Fruit fly (Drosophila melanogaster) whole organism, prepupa: ENCODE results near the gene Es2.

Experiments
- CG10631 ChIP-seq: fragments of 200-800 bp; sonication (Bioruptor generic); optimal IDR thresholded peaks from 2 replicates; lab custom pipeline; 2016; ENCODE audit warnings: missing biosample characterization, missing genetic modification characterization
- CG10669 ChIP-seq: fragments of 200-800 bp; sonication (Bioruptor generic); optimal IDR thresholded peaks from 3 replicates; lab custom pipeline; 2018; ENCODE audit warnings: missing biosample characterization, mild to moderate bottlenecking, missing genetic modification characterization, moderate library complexity
- CG11294 ChIP-seq: fragments of 200-800 bp; sonication (Bioruptor generic); IDR thresholded peaks from 2 replicates; pipeline ENCODE4 v1.3.6; 2022; ENCODE audit warnings: missing biosample characterization, missing genetic modification characterization
- CG11762 ChIP-seq: fragments of 200-800 bp; sonication (Bioruptor generic); optimal IDR thresholded peaks from 3 replicates; lab custom pipeline; 2016; ENCODE audit warnings: missing biosample characterization, missing genetic modification characterization; ENCODE audit not compliant: insufficient read depth
- CG11902 ChIP-seq: fragments of 200-800 bp; sonication (Bioruptor generic); optimal IDR thresholded peaks from 3 replicates; lab custom pipeline; 2016; ENCODE audit warnings: missing biosample characterization, missing genetic modification characterization
- CG15336 ChIP-seq: fragments of 200-800 bp; sonication (Bioruptor generic); IDR thresholded peaks from 2 replicates; pipeline ENCODE4 v1.3.6; 2022; ENCODE audit warnings: missing biosample characterization, missing genetic modification characterization
- CG1621 ChIP-seq: fragments of 200-800 bp; sonication (Bioruptor generic); optimal IDR thresholded peaks from 3 replicates; lab custom pipeline; 2018; ENCODE audit warnings: missing biosample characterization, mild to moderate bottlenecking, missing genetic modification characterization
- CG3032 ChIP-seq: fragments of 200-800 bp; optimal IDR thresholded peaks from 2 replicates; lab custom pipeline; 2019; ENCODE audit warnings: missing biosample characterization, mild to moderate bottlenecking, missing genetic modification characterization, moderate library complexity
- CG31627 ChIP-seq: fragments of 200-800 bp; sonication (Bioruptor generic); optimal IDR thresholded peaks from 3 replicates; lab custom pipeline; 2016; ENCODE audit warnings: missing biosample characterization, missing genetic modification characterization
- CG32006 ChIP-seq: fragments of 200-800 bp; sonication (Bioruptor generic); optimal IDR thresholded peaks from 3 replicates; lab custom pipeline; 2017; ENCODE audit warnings: missing biosample characterization, mild to moderate bottlenecking, missing genetic modification characterization
- CG34406 ChIP-seq: fragments of 200-800 bp; sonication (Bioruptor generic); optimal IDR thresholded peaks from 3 replicates; lab custom pipeline; 2016; ENCODE audit warnings: missing biosample characterization, missing genetic modification characterization
- CG3919 ChIP-seq: fragments of 200-800 bp; sonication (Bioruptor generic); optimal IDR thresholded peaks from 3 replicates; lab custom pipeline; 2016; ENCODE audit warnings: missing biosample characterization, missing genetic modification characterization
- CG6163 ChIP-seq: fragments of 200-800 bp; sonication (Bioruptor generic); IDR thresholded peaks from 3 replicates; pipeline ENCODE4 v1.3.6; 2022; ENCODE audit warnings: missing biosample characterization, missing genetic modification characterization
- CG6276 ChIP-seq: fragments of 200-800 bp; sonication (Bioruptor generic); optimal IDR thresholded peaks from 2 replicates; lab custom pipeline; 2017; ENCODE audit warnings: missing biosample characterization, mild to moderate bottlenecking, missing genetic modification characterization
- CG6792 ChIP-seq: fragments of 200-800 bp; sonication (Bioruptor generic); optimal IDR thresholded peaks from 3 replicates; lab custom pipeline; 2016; ENCODE audit warnings: missing biosample characterization, missing genetic modification characterization
- CG6808 ChIP-seq: fragments of 200-800 bp; sonication (Bioruptor generic); optimal IDR thresholded peaks from 3 replicates; lab custom pipeline; 2017; ENCODE audit warnings: missing biosample characterization, missing genetic modification characterization, mild to moderate bottlenecking, moderate library complexity, missing genetic modification reagents
- CG6854 ChIP-seq: fragments of 200-800 bp; sonication (Bioruptor generic); optimal IDR thresholded peaks from 2 replicates; lab custom pipeline; 2017; ENCODE audit warnings: missing biosample characterization, mild to moderate bottlenecking, missing genetic modification characterization
- CG7368 ChIP-seq: fragments of 200-800 bp; sonication (Bioruptor generic); optimal IDR thresholded peaks from 3 replicates; lab custom pipeline; 2016; ENCODE audit warnings: missing biosample characterization, missing genetic modification characterization
- CG8119 ChIP-seq: fragments of 200-800 bp; sonication (Bioruptor generic); IDR thresholded peaks from 3 replicates; pipeline ENCODE4 v1.3.6; 2022; ENCODE audit warnings: missing biosample characterization, missing genetic modification characterization
- CG8319 ChIP-seq: fragments of 200-800 bp; sonication (Bioruptor generic); optimal IDR thresholded peaks from 3 replicates; lab custom pipeline; 2016; ENCODE audit warnings: missing biosample characterization, missing genetic modification characterization
- CG8632 ChIP-seq: fragments of 200-800 bp; sonication (Bioruptor generic); optimal IDR thresholded peaks from 3 replicates; lab custom pipeline; 2016; ENCODE audit warnings: missing biosample characterization, missing genetic modification characterization
- CG9139 ChIP-seq: fragments of 200-800 bp; sonication (Bioruptor generic); optimal IDR thresholded peaks from 3 replicates; lab custom pipeline; 2017; ENCODE audit warnings: missing biosample characterization, mild to moderate bottlenecking, missing genetic modification characterization
- Eip75B ChIP-seq: fragments of 200-800 bp; sonication (Bioruptor generic); optimal IDR thresholded peaks from 3 replicates; lab custom pipeline; 2016; ENCODE audit warnings: missing biosample characterization, missing genetic modification characterization
- Eip93F ChIP-seq: fragments of 200-800 bp; sonication (Bioruptor generic); optimal IDR thresholded peaks from 2 replicates; lab custom pipeline; 2016; ENCODE audit warnings: missing biosample characterization, mild to moderate bottlenecking, missing genetic modification characterization
- Ets21C ChIP-seq: fragments of 200-800 bp; sonication (Bioruptor generic); optimal IDR thresholded peaks from 3 replicates; lab custom pipeline; 2016; ENCODE audit warnings: missing biosample characterization, missing genetic modification characterization
- Hr38 ChIP-seq: sonication (Bioruptor generic); optimal IDR thresholded peaks from 2 replicates; lab custom pipeline; 2016; ENCODE audit warnings: missing biosample characterization, missing genetic modification characterization
- Hr39 ChIP-seq: fragments of 200-800 bp; sonication (Bioruptor generic); optimal IDR thresholded peaks from 2 replicates; lab custom pipeline; 2016; ENCODE audit warnings: missing biosample characterization, missing genetic modification characterization
- Hr4 ChIP-seq: fragments of 200-800 bp; sonication (Bioruptor generic); optimal IDR thresholded peaks from 3 replicates; lab custom pipeline; 2016; ENCODE audit warnings: missing biosample characterization, missing genetic modification characterization
- Met ChIP-seq: fragments of 200-800 bp; sonication (Bioruptor generic); optimal IDR thresholded peaks from 3 replicates; lab custom pipeline; 2016; ENCODE audit warnings: missing biosample characterization, missing genetic modification characterization
- OdsH ChIP-seq: fragments of 200-800 bp; sonication (Bioruptor generic); optimal IDR thresholded peaks from 3 replicates; lab custom pipeline; 2016; ENCODE audit warnings: missing biosample characterization, missing genetic modification characterization
- Sox102F ChIP-seq: fragments of 200-800 bp; sonication (Bioruptor generic); optimal IDR thresholded peaks from 2 replicates; lab custom pipeline; 2016; ENCODE audit warnings: missing biosample characterization, mild to moderate bottlenecking, missing genetic modification characterization
- Sox14 ChIP-seq: fragments of 200-800 bp; sonication (Bioruptor generic); optimal IDR thresholded peaks from 3 replicates; lab custom pipeline; 2016; ENCODE audit warnings: missing biosample characterization, missing genetic modification characterization
- achi ChIP-seq: fragments of 200-800 bp; sonication (Bioruptor generic); optimal IDR thresholded peaks from 3 replicates; lab custom pipeline; 2016; ENCODE audit warnings: missing biosample characterization, missing genetic modification characterization
- acj6 ChIP-seq: fragments of 200-800 bp; sonication (Bioruptor generic); optimal IDR thresholded peaks from 3 replicates; lab custom pipeline; 2016; ENCODE audit warnings: missing biosample characterization, missing genetic modification characterization
- dac ChIP-seq: fragments of 200-800 bp; sonication (Bioruptor generic); optimal IDR thresholded peaks from 2 replicates; lab custom pipeline; 2017; ENCODE audit warnings: missing biosample characterization, mild to moderate bottlenecking, missing genetic modification characterization
- esn ChIP-seq: fragments of 200-800 bp; sonication (Bioruptor generic); optimal IDR thresholded peaks from 2 replicates; lab custom pipeline; 2016; ENCODE audit warnings: missing biosample characterization, mild to moderate bottlenecking, missing genetic modification characterization, moderate library complexity
- fd59A ChIP-seq: fragments of 200-800 bp; sonication (Bioruptor generic); optimal IDR thresholded peaks from 2 replicates; lab custom pipeline; 2017; ENCODE audit warnings: missing biosample characterization, mild to moderate bottlenecking, missing genetic modification characterization, missing genetic modification reagents
- fd85E ChIP-seq: fragments of 200-800 bp; sonication (Bioruptor generic); optimal IDR thresholded peaks from 3 replicates; lab custom pipeline; 2016; ENCODE audit warnings: missing biosample characterization, missing genetic modification characterization
- fkh ChIP-seq: fragments of 200-800 bp; sonication (Bioruptor generic); optimal IDR thresholded peaks from 3 replicates; lab custom pipeline; 2017; ENCODE audit warnings: missing biosample characterization, mild to moderate bottlenecking, missing genetic modification characterization, moderate library complexity
- lz ChIP-seq: fragments of 200-800 bp; sonication (Bioruptor generic); optimal IDR thresholded peaks from 3 replicates; lab custom pipeline; 2016; ENCODE audit warnings: missing biosample characterization, missing genetic modification characterization
- salr ChIP-seq, 2 experiments: fragments of 200-800 bp; sonication (Bioruptor generic); optimal IDR thresholded peaks; 3 replicates each; lab custom pipeline; 2016 to 2018; ENCODE audit warnings: missing biosample characterization in 2 of 2, missing genetic modification characterization in 2 of 2, mild to moderate bottlenecking in 1 of 2
- spab ChIP-seq: fragments of 200-800 bp; sonication (Bioruptor generic); optimal IDR thresholded peaks from 2 replicates; lab custom pipeline; 2017; ENCODE audit warnings: missing biosample characterization, mild to moderate bottlenecking, missing genetic modification characterization, missing genetic modification reagents
- svp ChIP-seq: fragments of 200-800 bp; sonication (Bioruptor generic); peaks from one replicate; lab custom pipeline; 2016; ENCODE audit warnings: missing biosample characterization, missing genetic modification characterization

Es2 gene

DNA sequence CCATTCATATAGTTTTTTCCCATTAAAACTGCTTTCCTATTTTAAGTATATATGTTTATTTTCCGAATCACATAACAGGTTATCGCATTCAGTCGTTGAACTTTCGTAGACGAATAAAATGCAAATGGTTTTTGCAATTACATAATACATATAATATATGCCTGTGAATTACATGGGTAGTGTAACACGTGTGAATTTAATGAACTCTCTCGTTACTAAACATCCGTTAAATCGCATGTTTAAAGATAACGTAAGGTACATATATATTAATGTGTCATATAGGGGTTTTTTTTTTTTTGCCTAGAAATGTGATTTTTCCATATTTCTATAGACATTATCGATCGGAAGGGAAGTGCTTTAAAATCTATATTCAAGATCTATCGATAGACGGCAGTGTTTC, 8.3 kb downstream of the Es2 start:
- no peak for TF ChIP-seq CG6792
- no peak for TF ChIP-seq CG15336
- no peak for TF ChIP-seq Hr38 (GFP tag; lab: Kevin White, UChicago)
- no peak for TF ChIP-seq CG8632 (GFP tag; lab: Kevin White, UChicago)
- TF ChIP-seq CG11902 (GFP tag; lab: Kevin White, UChicago) = no peak
- no peak for TF ChIP-seq CG8119 (GFP tag; lab: Robert Waterston, UW)
- no peak for TF ChIP-seq CG11762 (GFP tag; lab: Kevin White, UChicago)
- no peak for TF ChIP-seq CG6163 (GFP tag; lab: Robert Waterston, UW)
- no peak for TF ChIP-seq CG10631
- TF ChIP-seq salr (GFP tag; optimal IDR thresholded peaks at IDR 0.05; lab: Kevin White, UChicago) = no peak
- TF ChIP-seq spab (GFP tag; lab: Kevin White, UChicago) = no peak
- TF ChIP-seq Met (GFP tag; lab: Kevin White, UChicago) = no peak
- no peak for TF ChIP-seq Sox14 (GFP tag; lab: Kevin White, UChicago)
- no peak for TF ChIP-seq CG6854 (GFP tag; lab: Kevin White, UChicago)
- TF ChIP-seq acj6 (GFP tag; lab: Kevin White, UChicago) = no peak
- TF ChIP-seq CG1621 (tag; lab: Kevin White, UChicago) = no peak
- TF ChIP-seq CG6808 (GFP tag; lab: Kevin White, UChicago) = no peak
- TF ChIP-seq Hr39 (GFP tag; lab: Kevin White, UChicago) = no peak
- no peak for TF ChIP-seq Eip75B (GFP tag; lab: Kevin White, UChicago)
- TF ChIP-seq CG31627 (GFP tag; lab: Kevin White, UChicago) = no peak

DNA sequence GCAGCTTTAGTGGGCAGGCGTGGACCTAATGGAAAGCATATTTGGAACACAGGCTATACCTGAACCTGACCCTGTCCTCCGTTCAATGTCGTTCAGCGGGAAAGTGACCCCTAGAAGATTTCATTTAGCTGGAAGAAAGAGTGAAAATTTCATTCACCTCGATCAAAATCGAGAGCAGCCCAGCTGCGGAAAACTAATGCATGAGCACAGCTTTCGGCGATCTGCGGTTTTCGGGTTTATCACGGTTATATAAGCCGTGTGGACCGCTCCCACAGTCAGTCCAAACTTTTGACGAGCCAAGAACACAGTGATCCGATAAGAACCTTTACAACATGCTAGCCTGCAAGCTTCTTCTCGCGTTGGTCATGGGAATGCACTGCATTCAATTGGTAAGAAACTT, 9.3 kb downstream of the Es2 start, which contains the start of gene Cp7Fa:
Gene Cp7Fa, plus strand, starts transcription at position 301 of the 400 bp plus-strand sequence.
- no peak for TF ChIP-seq CG9139
- no peak for TF ChIP-seq CG8319 (GFP tag; lab: Kevin White, UChicago)
- no peak for TF ChIP-seq svp (GFP tag; lab: Kevin White, UChicago)
- TF ChIP-seq esn (GFP tag; lab: Kevin White, UChicago) = no peak
- TF ChIP-seq OdsH (GFP tag; lab: Kevin White, UChicago) = no peak
- TF ChIP-seq Eip93F (GFP tag; lab: Kevin White, UChicago) = no peak
- no peak for TF ChIP-seq CG8119 (GFP tag; lab: Robert Waterston, UW)
- TF ChIP-seq acj6 (GFP tag; lab: Kevin White, UChicago) = no peak
- TF ChIP-seq achi (GFP tag; lab: Kevin White, UChicago) = no peak
- TF ChIP-seq CG6276 = no peak
- TF ChIP-seq CG6163 (GFP tag; lab: Robert Waterston, UW) = no peak
- no peak for TF ChIP-seq CG7368
- TF ChIP-seq CG15336 = no peak
- TF ChIP-seq Hr4 (GFP tag; lab: Kevin White, UChicago) = no peak
- TF ChIP-seq fd85E = no peak
- no peak for TF ChIP-seq CG11294
- TF ChIP-seq lz (GFP tag; lab: Kevin White, UChicago) = no peak
- TF ChIP-seq Sox14 (GFP tag; lab: Kevin White, UChicago) = no peak
- no peak for TF ChIP-seq Ets21C (GFP tag; lab: Kevin White, UChicago)

DNA sequence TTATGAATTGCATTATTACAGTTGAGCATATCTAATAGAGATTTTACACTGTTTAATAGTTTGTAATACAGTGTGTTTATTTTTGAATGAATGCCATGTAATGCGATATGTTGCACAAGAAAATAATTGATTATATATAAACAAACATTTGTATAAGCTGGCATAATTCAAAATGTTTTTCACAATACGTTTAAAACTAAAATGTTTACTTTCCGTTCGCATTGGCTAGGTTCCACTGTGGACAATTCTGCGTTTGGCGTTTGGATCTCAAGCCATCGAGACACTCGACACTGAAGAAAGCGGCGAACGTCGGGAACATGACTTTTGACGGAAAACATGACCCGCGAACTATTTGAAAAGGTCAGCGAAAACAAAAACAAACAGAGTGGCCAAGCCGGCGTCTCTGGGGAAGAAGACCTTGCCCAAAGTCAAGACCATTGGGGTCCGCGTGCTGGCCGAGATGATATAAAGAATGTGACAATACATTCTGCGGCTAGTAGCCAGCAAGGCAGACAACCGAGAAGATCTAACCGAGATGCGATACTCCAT, 12.1 kb downstream of the Es2 start, which contains the start of gene Cp7Fb:
Gene Cp7Fb, plus strand, starts transcription at position 499 of the 549 bp plus-strand sequence.
- TF ChIP-seq dac (GFP tag; lab: Kevin White, UChicago) (no peak), fkh (GFP tag; lab: Kevin White, UChicago) (no peak), Hr38 (GFP tag; lab: Kevin White, UChicago) (no peak), Sox14 (GFP tag; lab: Kevin White, UChicago) (no peak), CG6163 (GFP tag; lab: Robert Waterston, UW) (no peak), achi (GFP tag; lab: Kevin White, UChicago) (no peak), Sox102F (no peak), CG3032 (tag; lab: Kevin White, UChicago) (no peak), esn (GFP tag; lab: Kevin White, UChicago) (no peak), CG34406 (no peak), CG3919 (no peak), OdsH (GFP tag; lab: Kevin White, UChicago) (no peak), CG8632 (GFP tag; lab: Kevin White, UChicago) (no peak), CG32006 (GFP tag; lab: Kevin White, UChicago) (no peak), CG11902 (GFP tag; lab: Kevin White, UChicago) (no peak), CG10669 (no peak), fd59A (GFP tag; lab: Kevin White, UChicago) (no peak)
